Fruit fly (Drosophila melanogaster): Measurements from ENCODE around the gene CG8135.

- peak; percentile 85 for TF ChIP-seq CG7101 (tag; optimal IDR thresholded peaks at IDR 0.05)
- no peak for TF ChIP-seq ovo (GFP tag; optimal IDR thresholded peaks at IDR 0.05)
- TF ChIP-seq kay (GFP tag; ENCODE audit: borderline replicate concordance), result peak; percentile 98
- peak; percentile 43 for TF ChIP-seq CG11617 (GFP tag; optimal IDR thresholded peaks at IDR 0.05)
- no peak for TF ChIP-seq toe (GFP tag; optimal IDR thresholded peaks at IDR 0.05)
- peak; percentile 78 for TF ChIP-seq Hr96 (GFP tag; optimal IDR thresholded peaks at IDR 0.05)
- TF ChIP-seq CG14711 (tag; optimal IDR thresholded peaks at IDR 0.05), result peak; percentile 62
- peak; percentile 85 for TF ChIP-seq CG33017 (tag; optimal IDR thresholded peaks at IDR 0.05)
- TF ChIP-seq cnc (optimal IDR thresholded peaks at IDR 0.05), result no peak
- no peak for TF ChIP-seq CG5204 (GFP tag; optimal IDR thresholded peaks at IDR 0.05)
These were observed 24.8 kb downstream of the CG8135 start for dm6 chr3R:9428988-9429387.

Data from whole organism, adult.